Fruit fly (Drosophila melanogaster): Measurements from ENCODE around the gene CG31875.

The CG31875 gene

dm6 chr2L:10017363-10017762 is 14.8 kb upstream of the CG31875 start, which contains the start of gene CG13131:
Gene CG13131, minus strand, starts transcription at chr2L:10017463.
- no peak for TF ChIP-seq Hr96 (GFP tag; optimal IDR thresholded peaks at IDR 0.05)
- TF ChIP-seq bab1 (GFP tag; optimal IDR thresholded peaks at IDR 0.05) = no peak
- TF ChIP-seq CG1620 (GFP tag; optimal IDR thresholded peaks at IDR 0.05) = no peak
- TF ChIP-seq CG7045 (GFP tag; optimal IDR thresholded peaks at IDR 0.05) = no peak
- no peak for TF ChIP-seq Mnt (GFP tag; optimal IDR thresholded peaks at IDR 0.05)
- no peak for TF ChIP-seq cic (GFP tag; optimal IDR thresholded peaks at IDR 0.05)
- TF ChIP-seq CG11617 (GFP tag; optimal IDR thresholded peaks at IDR 0.05) = no peak
- TF ChIP-seq cnc (optimal IDR thresholded peaks at IDR 0.05) = no peak
- TF ChIP-seq Crg-1 (GFP tag; optimal IDR thresholded peaks at IDR 0.05) = no peak
- TF ChIP-seq kay (GFP tag; ENCODE audit: borderline replicate concordance) = no peak
- no peak for TF ChIP-seq tj (GFP tag; optimal IDR thresholded peaks at IDR 0.05)
- no peak for TF ChIP-seq CG7101 (tag; optimal IDR thresholded peaks at IDR 0.05)
- TF ChIP-seq CG12768 (GFP tag; optimal IDR thresholded peaks at IDR 0.05) = no peak
- no peak for TF ChIP-seq CG14711 (tag; optimal IDR thresholded peaks at IDR 0.05)
- no peak for TF ChIP-seq CG33017 (tag; optimal IDR thresholded peaks at IDR 0.05)
- no peak for TF ChIP-seq pad (GFP tag; optimal IDR thresholded peaks at IDR 0.05)
- no peak for TF ChIP-seq ovo (GFP tag; optimal IDR thresholded peaks at IDR 0.05)
- TF ChIP-seq CG5204 (GFP tag; optimal IDR thresholded peaks at IDR 0.05) = no peak

dm6 chr2L:10009800-10010658 is 7.5 kb upstream of the CG31875 start:
- peak; percentile 99 for TF ChIP-seq Hr96 (GFP tag; optimal IDR thresholded peaks at IDR 0.05)
- peak; percentile 99 for TF ChIP-seq CG7101 (tag; optimal IDR thresholded peaks at IDR 0.05)
- peak; percentile 97 for TF ChIP-seq kay (GFP tag; ENCODE audit: borderline replicate concordance)
- peak; percentile 98 for TF ChIP-seq Mnt (GFP tag; optimal IDR thresholded peaks at IDR 0.05)
- peak; percentile 94 for TF ChIP-seq pad (GFP tag; optimal IDR thresholded peaks at IDR 0.05)
- TF ChIP-seq CG11617 (GFP tag; optimal IDR thresholded peaks at IDR 0.05) = peak; percentile 97
- TF ChIP-seq tj (GFP tag; optimal IDR thresholded peaks at IDR 0.05) = peak; percentile 80
- peak; percentile 99 for TF ChIP-seq CG5204 (GFP tag; optimal IDR thresholded peaks at IDR 0.05)
- TF ChIP-seq CG14711 (tag; optimal IDR thresholded peaks at IDR 0.05) = peak; percentile 96
- TF ChIP-seq Clk (GFP tag; optimal IDR thresholded peaks at IDR 0.05) = peak; percentile 98
- TF ChIP-seq cic (GFP tag; optimal IDR thresholded peaks at IDR 0.05) = peak; percentile 97
- TF ChIP-seq bab1 (GFP tag; optimal IDR thresholded peaks at IDR 0.05) = peak; percentile 99
- peak; percentile 99 for TF ChIP-seq CG33017 (tag; optimal IDR thresholded peaks at IDR 0.05)
- TF ChIP-seq ovo (GFP tag; optimal IDR thresholded peaks at IDR 0.05) = peak; percentile 91
- peak; percentile 99 for TF ChIP-seq toe (GFP tag; optimal IDR thresholded peaks at IDR 0.05)
- TF ChIP-seq CG7045 (GFP tag; optimal IDR thresholded peaks at IDR 0.05) = peak; percentile 99
- peak; percentile 98 for TF ChIP-seq Crg-1 (GFP tag; optimal IDR thresholded peaks at IDR 0.05)
- no peak for TF ChIP-seq cnc (optimal IDR thresholded peaks at IDR 0.05)
- TF ChIP-seq CG1620 (GFP tag; optimal IDR thresholded peaks at IDR 0.05) = peak; percentile 98
- peak; percentile 99 for TF ChIP-seq CG12768 (GFP tag; optimal IDR thresholded peaks at IDR 0.05)

dm6 chr2L:10009293-10009695 is 6.8 kb upstream of the CG31875 start, which contains the start of gene Trp1:
Gene Trp1, plus strand, starts transcription at chr2L:10009381.
- no peak for TF ChIP-seq CG1620 (GFP tag; optimal IDR thresholded peaks at IDR 0.05)
- no peak for TF ChIP-seq pad (GFP tag; optimal IDR thresholded peaks at IDR 0.05)
- TF ChIP-seq CG33017 (tag; optimal IDR thresholded peaks at IDR 0.05) = no peak
- TF ChIP-seq kay (GFP tag; ENCODE audit: borderline replicate concordance) = peak; percentile 24
- no peak for TF ChIP-seq CG12768 (GFP tag; optimal IDR thresholded peaks at IDR 0.05)
- TF ChIP-seq Hr96 (GFP tag; optimal IDR thresholded peaks at IDR 0.05) = peak; percentile 25
- no peak for TF ChIP-seq CG11617 (GFP tag; optimal IDR thresholded peaks at IDR 0.05)
- TF ChIP-seq cnc (optimal IDR thresholded peaks at IDR 0.05) = no peak
- no peak for TF ChIP-seq Crg-1 (GFP tag; optimal IDR thresholded peaks at IDR 0.05)
- peak; percentile 18 for TF ChIP-seq CG5204 (GFP tag; optimal IDR thresholded peaks at IDR 0.05)
- TF ChIP-seq CG7101 (tag; optimal IDR thresholded peaks at IDR 0.05) = peak; percentile 6
- no peak for TF ChIP-seq cic (GFP tag; optimal IDR thresholded peaks at IDR 0.05)
- no peak for TF ChIP-seq CG14711 (tag; optimal IDR thresholded peaks at IDR 0.05)
- no peak for TF ChIP-seq bab1 (GFP tag; optimal IDR thresholded peaks at IDR 0.05)
- TF ChIP-seq toe (GFP tag; optimal IDR thresholded peaks at IDR 0.05) = peak; percentile 19
- TF ChIP-seq CG7045 (GFP tag; optimal IDR thresholded peaks at IDR 0.05) = no peak
- TF ChIP-seq Clk (GFP tag; optimal IDR thresholded peaks at IDR 0.05) = no peak
- peak; percentile 20 for TF ChIP-seq Mnt (GFP tag; optimal IDR thresholded peaks at IDR 0.05)
- no peak for TF ChIP-seq ovo (GFP tag; optimal IDR thresholded peaks at IDR 0.05)
- no peak for TF ChIP-seq tj (GFP tag; optimal IDR thresholded peaks at IDR 0.05)

dm6 chr2L:10004574-10004973 is 2.0 kb upstream of the CG31875 start:
- TF ChIP-seq CG7101 (tag; optimal IDR thresholded peaks at IDR 0.05) (no peak), pad (GFP tag; optimal IDR thresholded peaks at IDR 0.05) (no peak), CG11617 (GFP tag; optimal IDR thresholded peaks at IDR 0.05) (no peak), tj (GFP tag; optimal IDR thresholded peaks at IDR 0.05) (no peak)

dm6 chr2L:10003593-10003992 is 1.1 kb upstream of the CG31875 start, which contains the start of gene Ndf:
Gene Ndf, plus strand, starts transcription at chr2L:10003832.
- peak; percentile 66 for TF ChIP-seq CG12768 (GFP tag; optimal IDR thresholded peaks at IDR 0.05)
- peak; percentile 59 for TF ChIP-seq ovo (GFP tag; optimal IDR thresholded peaks at IDR 0.05)
- TF ChIP-seq toe (GFP tag; optimal IDR thresholded peaks at IDR 0.05) = peak; percentile 76
- peak; percentile 77 for TF ChIP-seq Crg-1 (GFP tag; optimal IDR thresholded peaks at IDR 0.05)
- peak; percentile 65 for TF ChIP-seq pad (GFP tag; optimal IDR thresholded peaks at IDR 0.05)
- no peak for TF ChIP-seq kay (GFP tag; ENCODE audit: borderline replicate concordance)
- TF ChIP-seq CG33017 (tag; optimal IDR thresholded peaks at IDR 0.05) = peak; percentile 44
- TF ChIP-seq CG14711 (tag; optimal IDR thresholded peaks at IDR 0.05) = peak; percentile 44
- TF ChIP-seq CG7045 (GFP tag; optimal IDR thresholded peaks at IDR 0.05) = peak; percentile 45
- TF ChIP-seq CG11617 (GFP tag; optimal IDR thresholded peaks at IDR 0.05) = peak; percentile 33
- TF ChIP-seq cnc (optimal IDR thresholded peaks at IDR 0.05) = peak; percentile 3 to 47
- TF ChIP-seq bab1 (GFP tag; optimal IDR thresholded peaks at IDR 0.05) = peak; percentile 61
- peak; percentile 77 for TF ChIP-seq CG1620 (GFP tag; optimal IDR thresholded peaks at IDR 0.05)
- TF ChIP-seq Mnt (GFP tag; optimal IDR thresholded peaks at IDR 0.05) = peak; percentile 71
- peak; percentile 51 for TF ChIP-seq Hr96 (GFP tag; optimal IDR thresholded peaks at IDR 0.05)
- peak; percentile 77 for TF ChIP-seq CG7101 (tag; optimal IDR thresholded peaks at IDR 0.05)
- peak; percentile 15 for TF ChIP-seq tj (GFP tag; optimal IDR thresholded peaks at IDR 0.05)
- peak; percentile 25 for TF ChIP-seq Clk (GFP tag; optimal IDR thresholded peaks at IDR 0.05)
- TF ChIP-seq CG5204 (GFP tag; optimal IDR thresholded peaks at IDR 0.05) = peak; percentile 44
- no peak for TF ChIP-seq cic (GFP tag; optimal IDR thresholded peaks at IDR 0.05)
